Fruit fly (Drosophila melanogaster) whole organism, embryonic: ENCODE data around the gene TFAM.
A peak's percentile ranks its signal among the peaks of the same experiment; 100 is the strongest.

Source experiments
- Awh ChIP-seq: fragments of 200-800 bp; sonication (Bioruptor generic); IDR thresholded peaks from 2 replicates; pipeline ENCODE4, ENCODE4 v1.3.6; 2022; ENCODE audit warnings: missing biosample characterization, missing genetic modification characterization
- C15 ChIP-seq: fragments of 200-800 bp; sonication (Bioruptor generic); IDR thresholded peaks from 3 replicates; pipeline ENCODE4 v1.3.6; 2022; ENCODE audit warnings: missing biosample characterization, missing genetic modification characterization
- CG10565 ChIP-seq: fragments of 200-800 bp; sonication (Bioruptor generic); optimal IDR thresholded peaks from 3 replicates; lab custom pipeline; 2016; ENCODE audit warnings: missing biosample characterization, mild to moderate bottlenecking, missing genetic modification characterization
- CG11504 ChIP-seq: fragments of 200-800 bp; sonication (Bioruptor generic); optimal IDR thresholded peaks from 3 replicates; lab custom pipeline; 2019; ENCODE audit warnings: missing biosample characterization, mild to moderate bottlenecking, missing genetic modification characterization, moderate library complexity
- CG11560 ChIP-seq: fragments of 200-800 bp; sonication (Bioruptor generic); IDR thresholded peaks from 3 replicates; pipeline ENCODE4 v1.3.6; 2022; ENCODE audit warnings: missing biosample characterization, missing genetic modification characterization
- CG12155 ChIP-seq: fragments of 200-800 bp; sonication (Bioruptor generic); optimal IDR thresholded peaks from 3 replicates; lab custom pipeline; 2016; ENCODE audit warnings: missing biosample characterization, missing genetic modification characterization
- CG14667 ChIP-seq: fragments of 200-800 bp; sonication (Bioruptor generic); IDR thresholded peaks from 2 replicates; pipeline ENCODE4 v1.3.6; 2022; ENCODE audit warnings: missing biosample characterization, missing genetic modification characterization
- CG1647 ChIP-seq: fragments of 200-800 bp; sonication (Bioruptor generic); optimal IDR thresholded peaks from 3 replicates; lab custom pipeline; 2016; ENCODE audit warnings: missing biosample characterization, missing genetic modification characterization
- CG17361 ChIP-seq: fragments of 200-800 bp; sonication (Bioruptor generic); IDR thresholded peaks from 3 replicates; pipeline ENCODE4 v1.3.6; 2022; ENCODE audit warnings: missing biosample characterization, missing genetic modification characterization
- CG17802 ChIP-seq: fragments of 200-800 bp; sonication (Bioruptor generic); optimal IDR thresholded peaks from 2 replicates; lab custom pipeline; 2018; ENCODE audit warnings: missing biosample characterization, mild to moderate bottlenecking, missing genetic modification characterization, moderate library complexity
- CG1792 ChIP-seq: fragments of 200-800 bp; sonication (Bioruptor generic); optimal IDR thresholded peaks from 2 replicates; lab custom pipeline; 2016; ENCODE audit warnings: missing biosample characterization, missing genetic modification characterization
- CG2116 ChIP-seq: fragments of 200-800 bp; sonication (Bioruptor generic); optimal IDR thresholded peaks from 3 replicates; lab custom pipeline; 2018; ENCODE audit warnings: missing biosample characterization, mild to moderate bottlenecking, missing genetic modification characterization
- CG31224 ChIP-seq: fragments of 200-800 bp; sonication (Bioruptor generic); IDR thresholded peaks from 2 replicates; pipeline ENCODE4 v1.3.6; 2022; ENCODE audit warnings: missing biosample characterization, missing genetic modification characterization
- CG3995 ChIP-seq: fragments of 200-800 bp; sonication (Bioruptor generic); optimal IDR thresholded peaks from 3 replicates; lab custom pipeline; 2016; ENCODE audit warnings: missing biosample characterization, missing genetic modification characterization
- CG42726 ChIP-seq: fragments of 200-800 bp; sonication (Bioruptor generic); IDR thresholded peaks from 2 replicates; pipeline ENCODE4 v1.3.6; 2022; ENCODE audit warnings: missing biosample characterization, missing genetic modification characterization; ENCODE audit not compliant: partially characterized antibody
- CG7372 ChIP-seq: fragments of 200-800 bp; sonication (Bioruptor generic); IDR thresholded peaks from 2 replicates; pipeline ENCODE4 v1.3.6; 2022; ENCODE audit warnings: missing biosample characterization, missing genetic modification characterization
- CG7745 ChIP-seq: fragments of 200-800 bp; sonication (Bioruptor generic); optimal IDR thresholded peaks from 2 replicates; lab custom pipeline; 2018; ENCODE audit warnings: missing biosample characterization, mild to moderate bottlenecking, missing genetic modification characterization, moderate library complexity
- CG8281 ChIP-seq: fragments of 200-800 bp; sonication (Bioruptor generic); optimal IDR thresholded peaks from 2 replicates; lab custom pipeline; 2018; ENCODE audit warnings: missing biosample characterization, mild to moderate bottlenecking, missing genetic modification characterization, moderate library complexity
- CrebB ChIP-seq: fragments of 200-800 bp; sonication (Bioruptor generic); optimal IDR thresholded peaks from 3 replicates; lab custom pipeline; 2018; ENCODE audit warnings: missing biosample characterization, mild to moderate bottlenecking, missing genetic modification characterization
- Deaf1 ChIP-seq: fragments of 200-800 bp; optimal IDR thresholded peaks from 3 replicates; lab custom pipeline; 2019; ENCODE audit warnings: missing biosample characterization, mild to moderate bottlenecking, missing genetic modification characterization, moderate library complexity
- Ets97D ChIP-seq: fragments of 200-800 bp; sonication (Bioruptor generic); optimal IDR thresholded peaks from 3 replicates; lab custom pipeline; 2016; ENCODE audit warnings: missing biosample characterization, missing genetic modification characterization
- Hmr ChIP-seq: fragments of 200-800 bp; sonication (Bioruptor generic); optimal IDR thresholded peaks from 3 replicates; lab custom pipeline; 2017; ENCODE audit warnings: mild to moderate bottlenecking, missing biosample characterization, missing genetic modification reagents, missing genetic modification characterization
- MESR4 ChIP-seq: fragments of 200-800 bp; sonication (Bioruptor generic); optimal IDR thresholded peaks from 2 replicates; lab custom pipeline; 2018; ENCODE audit warnings: missing biosample characterization, mild to moderate bottlenecking, missing genetic modification characterization, moderate library complexity
- MTF-1 ChIP-seq: fragments of 200-800 bp; sonication (Bioruptor generic); optimal IDR thresholded peaks from 2 replicates; lab custom pipeline; 2018; ENCODE audit warnings: missing biosample characterization, mild to moderate bottlenecking, missing genetic modification characterization, borderline replicate concordance
- NK7.1 ChIP-seq: fragments of 200-800 bp; sonication (Bioruptor generic); optimal IDR thresholded peaks from 3 replicates; lab custom pipeline; 2016; ENCODE audit warnings: missing biosample characterization, missing genetic modification characterization
- Scr ChIP-seq: fragments of 200-800 bp; sonication (Bioruptor generic); IDR thresholded peaks from 2 replicates; pipeline ENCODE4 v1.3.6; 2022; ENCODE audit warnings: missing biosample characterization, missing genetic modification characterization; ENCODE audit not compliant: partially characterized antibody
- Sry-δ ChIP-seq: fragments of 200-800 bp; sonication (Bioruptor generic); optimal IDR thresholded peaks from 2 replicates; lab custom pipeline; 2016; ENCODE audit warnings: missing biosample characterization, missing genetic modification characterization
- Usf ChIP-seq: fragments of 200-800 bp; sonication (Bioruptor generic); optimal IDR thresholded peaks from 2 replicates; lab custom pipeline; 2017; ENCODE audit warnings: missing genotype, missing biosample characterization, missing genetic modification characterization
- ase ChIP-seq: fragments of 200-800 bp; sonication (Bioruptor generic); IDR thresholded peaks from 3 replicates; pipeline ENCODE4 v1.3.6; 2022; ENCODE audit warnings: missing biosample characterization, missing genetic modification characterization
- bab2 ChIP-seq: fragments of 200-800 bp; sonication (Bioruptor generic); optimal IDR thresholded peaks from 2 replicates; lab custom pipeline; 2016; ENCODE audit warnings: missing biosample characterization, missing genetic modification characterization
- btn ChIP-seq: fragments of 200-800 bp; sonication (Bioruptor generic); optimal IDR thresholded peaks from 2 replicates; lab custom pipeline; 2016; ENCODE audit warnings: missing biosample characterization, missing genetic modification characterization
- dysf ChIP-seq: fragments of 200-800 bp; sonication (Bioruptor generic); IDR thresholded peaks from 3 replicates; pipeline ENCODE4 v1.3.6; 2022; ENCODE audit warnings: missing biosample characterization, missing genetic modification characterization
- en ChIP-seq: fragments of 200-800 bp; sonication (Bioruptor generic); optimal IDR thresholded peaks from 2 replicates; lab custom pipeline; 2016; ENCODE audit warnings: missing biosample characterization, missing genetic modification characterization
- ewg ChIP-seq: fragments of 200-800 bp; sonication (Bioruptor generic); optimal IDR thresholded peaks from 3 replicates; lab custom pipeline; 2017; ENCODE audit warnings: mild to moderate bottlenecking, missing biosample characterization, missing genetic modification reagents, missing genetic modification characterization
- ftz-f1 ChIP-seq: fragments of 200-800 bp; sonication (Bioruptor generic); optimal IDR thresholded peaks from 2 replicates; lab custom pipeline; 2016; ENCODE audit warnings: missing biosample characterization, missing genetic modification characterization
- grn ChIP-seq: fragments of 200-800 bp; sonication (Bioruptor generic); optimal IDR thresholded peaks from 3 replicates; lab custom pipeline; 2017; ENCODE audit warnings: missing biosample characterization, missing genetic modification characterization
- ham ChIP-seq: fragments of 200-800 bp; sonication (Bioruptor generic); IDR thresholded peaks from 2 replicates; pipeline ENCODE4 v1.3.6; 2022; ENCODE audit warnings: missing biosample characterization, missing genetic modification characterization
- hkb ChIP-seq, 2 experiments: fragments of 200-800 bp in 1 of 2; fragments of >200 bp in 1 of 2; sonication (Bioruptor generic) in 1 of 2; IDR thresholded peaks in 1 of 2; optimal IDR thresholded peaks in 1 of 2; 2 replicates each; pipeline versions ENCODE4 v1.3.6 to Lab custom; 2017 to 2022; ENCODE audit warnings: missing biosample characterization in 1 of 2, missing genetic modification characterization in 1 of 2
- inv ChIP-seq: fragments of 200-800 bp; sonication (Bioruptor generic); IDR thresholded peaks from 2 replicates; pipeline ENCODE4 v1.3.6; 2022; ENCODE audit warnings: missing biosample characterization, missing genetic modification characterization; ENCODE audit not compliant: partially characterized antibody
- kah ChIP-seq: fragments of 200-800 bp; sonication (Bioruptor generic); optimal IDR thresholded peaks from 2 replicates; lab custom pipeline; 2018; ENCODE audit warnings: missing biosample characterization, mild to moderate bottlenecking, missing genetic modification characterization
- mam ChIP-seq: fragments of 200-800 bp; sonication (Bioruptor generic); optimal IDR thresholded peaks from 3 replicates; lab custom pipeline; 2016; ENCODE audit warnings: missing biosample characterization, missing genetic modification characterization
- pho ChIP-seq: fragments of 200-800 bp; sonication (Bioruptor generic); optimal IDR thresholded peaks from 2 replicates; lab custom pipeline; 2016; ENCODE audit warnings: missing biosample characterization, missing genetic modification characterization
- psq ChIP-seq: fragments of 200-800 bp; sonication (Bioruptor generic); optimal IDR thresholded peaks from 2 replicates; lab custom pipeline; 2017; ENCODE audit warnings: missing biosample characterization, missing genetic modification characterization
- sens ChIP-seq: fragments of 200-800 bp; sonication (Bioruptor generic); peaks from one replicate; lab custom pipeline; 2016; ENCODE audit warnings: missing biosample characterization, missing genetic modification characterization
- so ChIP-seq: fragments of 200-800 bp; sonication (Bioruptor generic); IDR thresholded peaks from 3 replicates; pipeline ENCODE4 v1.3.6; 2022; ENCODE audit warnings: missing biosample characterization, missing genetic modification characterization
- stc ChIP-seq: fragments of 200-800 bp; sonication (Bioruptor generic); IDR thresholded peaks from 2 replicates; pipeline ENCODE4 v1.3.6; 2022; ENCODE audit warnings: missing biosample characterization, missing genetic modification characterization
- stwl ChIP-seq: fragments of 200-800 bp; sonication (Bioruptor generic); optimal IDR thresholded peaks from 3 replicates; lab custom pipeline; 2018; ENCODE audit warnings: missing biosample characterization, mild to moderate bottlenecking, missing genetic modification characterization, moderate library complexity
- trem ChIP-seq: fragments of 200-800 bp; optimal IDR thresholded peaks from 3 replicates; lab custom pipeline; 2019; ENCODE audit warnings: missing biosample characterization, mild to moderate bottlenecking, missing genetic modification characterization, moderate library complexity
- tx ChIP-seq: fragments of 200-800 bp; sonication (Bioruptor generic); optimal IDR thresholded peaks from 2 replicates; lab custom pipeline; 2016; ENCODE audit warnings: missing biosample characterization, missing genetic modification characterization

TFAM gene

DNA sequence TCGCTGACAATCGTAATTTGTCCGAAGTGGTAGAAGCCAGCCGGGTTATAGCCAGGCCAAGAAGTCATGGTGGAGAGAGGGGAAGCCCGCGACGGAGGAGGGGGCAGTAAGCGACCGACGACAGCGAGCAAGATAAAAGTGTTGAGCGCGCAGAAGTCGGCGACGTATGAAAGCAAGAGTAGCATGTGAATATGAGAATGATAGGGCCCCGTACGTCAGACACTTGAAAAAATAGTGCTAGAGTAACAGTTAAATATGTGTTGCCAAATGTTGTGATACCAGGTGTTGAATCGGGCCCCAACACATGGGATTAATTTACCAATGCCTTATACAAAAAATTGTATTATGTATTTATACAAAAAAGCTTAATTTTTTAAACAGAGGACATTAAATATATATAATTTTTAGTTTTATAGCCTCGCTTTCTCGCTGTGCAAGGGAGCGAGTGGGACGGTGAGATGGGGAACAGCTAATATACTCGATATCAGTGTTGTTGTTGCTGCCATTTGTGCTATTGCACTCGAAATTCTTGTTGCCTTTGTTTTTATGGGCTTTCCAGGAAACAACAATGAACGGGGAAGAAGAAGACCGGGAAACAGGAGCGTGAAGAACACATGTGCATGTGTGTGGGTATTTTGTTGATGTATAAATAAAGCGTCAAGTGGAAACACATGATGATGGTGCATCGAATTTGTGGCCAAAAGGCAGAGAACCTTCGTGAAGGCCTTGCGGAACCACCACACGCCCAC is 26.8 kb downstream of the TFAM start (continued):
- TF ChIP-seq grn (GFP tag; lab: Kevin White, UChicago) (peak; percentile 60), bab2 (GFP tag; lab: Kevin White, UChicago) (peak; percentile 5), CG31224 (peak; percentile 67; the same call in 1 of the 2 replicates), stc (GFP tag; lab: Robert Waterston, UW) (peak; percentile 77), hkb (optimal IDR thresholded peaks at IDR 0.05; lab: Kevin White, UChicago) (no peak), hkb (GFP tag; IDR thresholded peaks at IDR 0.05; lab: Robert Waterston, UW) (peak; percentile 85), mam (GFP tag; lab: Kevin White, UChicago) (peak; percentile 59), CG10565 (GFP tag; lab: Kevin White, UChicago) (peak; percentile 25), CG17802 (tag; lab: Kevin White, UChicago) (peak; percentile 77), NK7.1 (GFP tag; lab: Kevin White, UChicago) (no peak), CG1792 (GFP tag; lab: Kevin White, UChicago) (no peak), C15 (peak; percentile 78; the same call in 2 of the 3 replicates), CG17361 (peak; percentile 85), en (GFP tag; lab: Kevin White, UChicago) (no peak), CG3995 (GFP tag; lab: Kevin White, UChicago) (peak; percentile 72), tx (GFP tag; lab: Kevin White, UChicago) (no peak), Usf (GFP tag; lab: Kevin White, UChicago) (peak; percentile 76), ewg (peak; percentile 68), CG1647 (peak; percentile 1), pho (GFP tag; lab: Kevin White, UChicago) (peak; percentile 17), Awh (GFP tag; lab: Robert Waterston, UW) (peak; percentile 76), CG8281 (tag; lab: Kevin White, UChicago) (peak; percentile 65), CG14667 (GFP tag; lab: Robert Waterston, UW) (peak; percentile 87), ftz-f1 (GFP tag; lab: Kevin White, UChicago) (no peak), btn (GFP tag; lab: Kevin White, UChicago) (no peak), MTF-1 (GFP tag; lab: Kevin White, UChicago) (peak; percentile 43), trem (peak; percentile 81), ham (0 out of 2 replicates have a peak, but pooled peaks have one; percentile 8), Sry-δ (GFP tag; lab: Kevin White, UChicago) (no peak), CG12155 (GFP tag; lab: Kevin White, UChicago) (peak; percentile 78), so (peak; percentile 75), Ets97D (GFP tag; lab: Kevin White, UChicago) (peak; percentile 8), MESR4 (GFP tag; lab: Kevin White, UChicago) (no peak), psq (GFP tag; lab: Kevin White, UChicago) (peak; percentile 69), sens (peak; percentile 91), CrebB (tag; lab: Kevin White, UChicago) (peak; percentile 48), CG7745 (no peak), inv (GFP tag; lab: Robert Waterston, UW) (no peak), kah (GFP tag; lab: Kevin White, UChicago) (peak; percentile 61), ase (GFP tag; lab: Robert Waterston, UW) (peak; percentile 70; the same call in 2 of the 3 replicates), stwl (peak; percentile 4), CG7372 (peak; percentile 77), Scr (GFP tag; lab: Robert Waterston, UW) (no peak), CG42726 (0 out of 2 replicates have a peak, but pooled peaks have one; percentile 27), CG11560 (tag; lab: Robert Waterston, UW) (peak; percentile 78), Deaf1 (peak; percentile 82), CG11504 (tag; lab: Kevin White, UChicago) (peak; percentile 91), CG2116 (GFP tag; lab: Kevin White, UChicago) (peak; percentile 40), Hmr (GFP tag; lab: Kevin White, UChicago) (peak; percentile 81), dysf (GFP tag; lab: Robert Waterston, UW) (peak; percentile 90)
